Fruit fly (Drosophila melanogaster) whole organism, embryonic: ENCODE results near the gene CG12880.

ENCODE experiments used
- BEAF-32 ChIP-seq: fragments of 200-800 bp; sonication (Bioruptor generic); optimal IDR thresholded peaks from 3 replicates; lab custom pipeline; 2017; ENCODE audit warnings: missing biosample characterization, missing genetic modification characterization, mild to moderate bottlenecking, moderate library complexity, missing genetic modification reagents
- CG13775 ChIP-seq: fragments of 200-800 bp; sonication (Bioruptor generic); optimal IDR thresholded peaks from 3 replicates; lab custom pipeline; 2017; ENCODE audit warnings: missing biosample characterization, mild to moderate bottlenecking, missing genetic modification characterization
- CG15479 ChIP-seq: fragments of 200-800 bp; sonication (Bioruptor generic); optimal IDR thresholded peaks from 3 replicates; lab custom pipeline; 2019; ENCODE audit warnings: missing biosample characterization, mild to moderate bottlenecking, missing genetic modification characterization, moderate library complexity
- CG15514 ChIP-seq: fragments of 200-800 bp; sonication (Bioruptor generic); optimal IDR thresholded peaks from 3 replicates; lab custom pipeline; 2017; ENCODE audit warnings: missing biosample characterization, missing genetic modification characterization, mild to moderate bottlenecking, moderate library complexity, missing genetic modification reagents
- CG1603 ChIP-seq: fragments of 200-800 bp; sonication (Bioruptor generic); optimal IDR thresholded peaks from 2 replicates; lab custom pipeline; 2019; ENCODE audit warnings: missing biosample characterization, mild to moderate bottlenecking, missing genetic modification characterization, moderate library complexity
- CG17912 ChIP-seq: fragments of 200-800 bp; sonication (Bioruptor generic); optimal IDR thresholded peaks from 2 replicates; lab custom pipeline; 2018; ENCODE audit warnings: missing biosample characterization, mild to moderate bottlenecking, missing genetic modification characterization
- CG18599 ChIP-seq: fragments of 200-800 bp; sonication (Bioruptor generic); optimal IDR thresholded peaks from 3 replicates; lab custom pipeline; 2017; ENCODE audit warnings: missing biosample characterization, missing genetic modification characterization, mild to moderate bottlenecking, moderate library complexity, missing genetic modification reagents
- CG31224 ChIP-seq: fragments of 200-800 bp; sonication (Bioruptor generic); IDR thresholded peaks from 2 replicates; pipeline ENCODE4 v1.3.6; 2022; ENCODE audit warnings: missing biosample characterization, missing genetic modification characterization
- CG3407 ChIP-seq: fragments of 200-800 bp; sonication (Bioruptor generic); optimal IDR thresholded peaks from 2 replicates; lab custom pipeline; 2018; ENCODE audit warnings: missing biosample characterization, mild to moderate bottlenecking, missing genetic modification characterization
- CG3995 ChIP-seq: fragments of 200-800 bp; sonication (Bioruptor generic); optimal IDR thresholded peaks from 3 replicates; lab custom pipeline; 2016; ENCODE audit warnings: missing biosample characterization, missing genetic modification characterization
- CG42726 ChIP-seq: fragments of 200-800 bp; sonication (Bioruptor generic); IDR thresholded peaks from 2 replicates; pipeline ENCODE4 v1.3.6; 2022; ENCODE audit warnings: missing biosample characterization, missing genetic modification characterization; ENCODE audit not compliant: partially characterized antibody
- CG4617 ChIP-seq: fragments of 200-800 bp; sonication (Bioruptor generic); optimal IDR thresholded peaks from 3 replicates; lab custom pipeline; 2016; ENCODE audit warnings: missing biosample characterization, missing genetic modification characterization, borderline replicate concordance
- CG5953 ChIP-seq: fragments of 200-800 bp; sonication (Bioruptor generic); IDR thresholded peaks from 2 replicates; pipeline ENCODE4 v1.3.6; 2022; ENCODE audit warnings: missing biosample characterization, missing genetic modification characterization
- CG8478 ChIP-seq: fragments of >200 bp; optimal IDR thresholded peaks from 2 replicates; lab custom pipeline; 2018
- CG9797 ChIP-seq: fragments of 200-800 bp; sonication (Bioruptor generic); optimal IDR thresholded peaks from 3 replicates; lab custom pipeline; 2018; ENCODE audit warnings: missing biosample characterization, mild to moderate bottlenecking, missing genetic modification characterization
- CTCF ChIP-seq: fragments of 200-800 bp; sonication (Bioruptor generic); optimal IDR thresholded peaks from 2 replicates; lab custom pipeline; 2017; ENCODE audit warnings: missing biosample characterization, mild to moderate bottlenecking, missing genetic modification characterization, moderate library complexity
- Dll ChIP-seq: fragments of 200-800 bp; sonication (Bioruptor generic); IDR thresholded peaks from 4 replicates; pipeline ENCODE4 v1.3.6; 2022; ENCODE audit warnings: missing biosample characterization, missing genetic modification characterization; ENCODE audit not compliant: partially characterized antibody
- Dp ChIP-seq: fragments of 200-800 bp; sonication (Bioruptor generic); optimal IDR thresholded peaks from 2 replicates; lab custom pipeline; 2018; ENCODE audit warnings: missing biosample characterization, mild to moderate bottlenecking, missing genetic modification characterization, moderate library complexity
- E2f2 ChIP-seq: fragments of 200-800 bp; sonication (Bioruptor generic); IDR thresholded peaks from 2 replicates; pipeline ENCODE4 v1.3.6; 2022; ENCODE audit warnings: missing biosample characterization, missing genetic modification characterization
- Gug ChIP-seq: fragments of 200-800 bp; sonication (Bioruptor generic); IDR thresholded peaks from 4 replicates; pipeline ENCODE4 v1.3.6; 2022; ENCODE audit warnings: missing biosample characterization, missing genetic modification characterization
- H2.0 ChIP-seq: fragments of 200-800 bp; sonication (Bioruptor generic); IDR thresholded peaks from 2 replicates; pipeline ENCODE4 v1.3.6; 2022; ENCODE audit warnings: missing biosample characterization, missing genetic modification characterization
- MBD-R2 ChIP-seq: fragments of 200-800 bp; sonication (Bioruptor generic); IDR thresholded peaks from 2 replicates; pipeline ENCODE4 v1.3.6; 2022; ENCODE audit warnings: missing biosample characterization, missing genetic modification characterization
- MESR4 ChIP-seq: fragments of 200-800 bp; sonication (Bioruptor generic); optimal IDR thresholded peaks from 2 replicates; lab custom pipeline; 2018; ENCODE audit warnings: missing biosample characterization, mild to moderate bottlenecking, missing genetic modification characterization, moderate library complexity
- Nf-YC ChIP-seq: fragments of 200-800 bp; optimal IDR thresholded peaks from 3 replicates; lab custom pipeline; 2019; ENCODE audit warnings: missing biosample characterization, mild to moderate bottlenecking, missing genetic modification characterization, moderate library complexity
- Sin3A ChIP-seq: fragments of >200 bp; optimal IDR thresholded peaks from 2 replicates; lab custom pipeline; 2018
- Sox102F ChIP-seq: fragments of 200-800 bp; sonication (Bioruptor generic); optimal IDR thresholded peaks from 2 replicates; lab custom pipeline; 2018; ENCODE audit warnings: missing biosample characterization, mild to moderate bottlenecking, missing genetic modification characterization, moderate library complexity
- Sry-β ChIP-seq: fragments of 200-800 bp; sonication (Bioruptor generic); optimal IDR thresholded peaks from 2 replicates; lab custom pipeline; 2018; ENCODE audit warnings: missing biosample characterization, mild to moderate bottlenecking, missing genetic modification characterization, moderate library complexity
- Vsx1 ChIP-seq: fragments of 200-800 bp; sonication (Bioruptor generic); optimal IDR thresholded peaks from 2 replicates; lab custom pipeline; 2017; ENCODE audit warnings: missing biosample characterization, mild to moderate bottlenecking, missing genetic modification characterization, missing genetic modification reagents
- YL-1 ChIP-seq: fragments of 200-800 bp; sonication (Bioruptor generic); optimal IDR thresholded peaks from 3 replicates; lab custom pipeline; 2017; ENCODE audit warnings: missing biosample characterization, mild to moderate bottlenecking, missing genetic modification characterization
- ab ChIP-seq: fragments of 200-800 bp; sonication (Bioruptor generic); optimal IDR thresholded peaks from 2 replicates; lab custom pipeline; 2016; ENCODE audit warnings: missing biosample characterization, missing genetic modification characterization
- dmrt99B ChIP-seq: fragments of 200-800 bp; sonication (Bioruptor generic); optimal IDR thresholded peaks from 2 replicates; lab custom pipeline; 2018; ENCODE audit warnings: missing biosample characterization, mild to moderate bottlenecking, missing genetic modification characterization, moderate library complexity
- ewg ChIP-seq: fragments of 200-800 bp; sonication (Bioruptor generic); optimal IDR thresholded peaks from 3 replicates; lab custom pipeline; 2017; ENCODE audit warnings: mild to moderate bottlenecking, missing biosample characterization, missing genetic modification reagents, missing genetic modification characterization
- eyg ChIP-seq: fragments of 200-800 bp; sonication (Bioruptor generic); optimal IDR thresholded peaks from 3 replicates; lab custom pipeline; 2016; ENCODE audit warnings: missing biosample characterization, missing genetic modification characterization
- fd96Cb ChIP-seq: fragments of 200-800 bp; sonication (Bioruptor generic); optimal IDR thresholded peaks from 2 replicates; lab custom pipeline; 2018; ENCODE audit warnings: missing biosample characterization, mild to moderate bottlenecking, missing genetic modification characterization, moderate library complexity
- gfzf ChIP-seq: fragments of 200-800 bp; sonication (Bioruptor generic); optimal IDR thresholded peaks from 2 replicates; lab custom pipeline; 2016; ENCODE audit warnings: missing biosample characterization, mild to moderate bottlenecking, missing genetic modification characterization, moderate library complexity
- kah ChIP-seq: fragments of 200-800 bp; sonication (Bioruptor generic); optimal IDR thresholded peaks from 2 replicates; lab custom pipeline; 2018; ENCODE audit warnings: missing biosample characterization, mild to moderate bottlenecking, missing genetic modification characterization
- lola ChIP-seq, 3 experiments: fragments of >200 bp in 2 of 3; fragments of 200-800 bp in 1 of 3; sonication (Bioruptor generic) in 1 of 3; optimal IDR thresholded peaks; 2 replicates each; lab custom pipeline; 2017 to 2019; ENCODE audit warnings: missing biosample characterization in 3 of 3, missing genetic modification characterization in 3 of 3, mild to moderate bottlenecking in 1 of 3, moderate library complexity in 1 of 3
- mam ChIP-seq: fragments of 200-800 bp; sonication (Bioruptor generic); optimal IDR thresholded peaks from 3 replicates; lab custom pipeline; 2016; ENCODE audit warnings: missing biosample characterization, missing genetic modification characterization
- pzg ChIP-seq: fragments of 200-800 bp; sonication (Bioruptor generic); optimal IDR thresholded peaks from 3 replicates; lab custom pipeline; 2018; ENCODE audit warnings: missing biosample characterization, mild to moderate bottlenecking, missing genetic modification characterization, moderate library complexity
- ranshi ChIP-seq: fragments of 200-800 bp; sonication (Bioruptor generic); IDR thresholded peaks from 2 replicates; pipeline ENCODE4 v1.3.6; 2022; ENCODE audit warnings: missing biosample characterization, missing genetic modification characterization
- sens ChIP-seq: fragments of 200-800 bp; sonication (Bioruptor generic); peaks from one replicate; lab custom pipeline; 2016; ENCODE audit warnings: missing biosample characterization, missing genetic modification characterization
- sisA ChIP-seq: fragments of 200-800 bp; sonication (Bioruptor generic); IDR thresholded peaks from 2 replicates; pipeline ENCODE4 v1.3.6; 2022; ENCODE audit warnings: missing biosample characterization, missing genetic modification characterization
- trem ChIP-seq: fragments of 200-800 bp; optimal IDR thresholded peaks from 3 replicates; lab custom pipeline; 2019; ENCODE audit warnings: missing biosample characterization, mild to moderate bottlenecking, missing genetic modification characterization, moderate library complexity
- twi ChIP-seq: fragments of 200-800 bp; optimal IDR thresholded peaks from 2 replicates; lab custom pipeline; 2019; ENCODE audit warnings: missing biosample characterization, mild to moderate bottlenecking, missing genetic modification characterization, moderate library complexity
- unc-4 ChIP-seq: fragments of 200-800 bp; sonication (Bioruptor generic); IDR thresholded peaks from 2 replicates; pipeline ENCODE4 v1.3.6; 2022; ENCODE audit warnings: missing biosample characterization, missing genetic modification characterization; ENCODE audit not compliant: partially characterized antibody
- vvl ChIP-seq: fragments of 200-800 bp; sonication (Bioruptor generic); IDR thresholded peaks from 2 replicates; pipeline ENCODE4 v1.3.6; 2022; ENCODE audit warnings: missing biosample characterization, missing genetic modification characterization

CG12880 gene

DNA sequence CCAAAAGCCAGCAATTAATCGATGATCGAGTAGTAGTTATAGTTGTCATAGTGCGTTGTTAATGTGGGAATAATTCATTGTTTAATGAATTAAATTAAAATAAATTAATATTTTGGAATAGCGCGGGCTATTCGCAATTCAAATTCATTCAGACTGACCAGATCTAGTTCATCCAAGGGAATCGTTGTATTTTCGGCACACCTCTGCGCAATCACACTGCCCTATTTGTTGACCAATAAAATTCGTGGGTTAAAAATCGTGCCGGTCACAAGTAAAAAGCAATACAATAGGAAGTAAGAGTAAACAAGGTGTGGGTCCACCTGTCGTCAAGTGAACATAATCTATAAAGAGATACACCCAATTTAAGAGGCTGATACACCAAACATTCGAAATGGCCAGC lies 6.7 kb upstream of the CG12880 start, which contains the start of gene CG12883 (continued):
- TF ChIP-seq CG3995 (GFP tag; lab: Kevin White, UChicago), result no peak
- no peak for TF ChIP-seq eyg
- TF ChIP-seq unc-4, result 0 out of 2 replicates have a peak, but pooled peaks have one; percentile 33
- peak; percentile 54; the same call in 1 of the 2 replicates for TF ChIP-seq vvl (GFP tag; lab: Robert Waterston, UW)
- TF ChIP-seq CG15514, result peak; percentile 52
- TF ChIP-seq Sox102F (GFP tag; lab: Kevin White, UChicago), result no peak
- peak; percentile 84 for TF ChIP-seq Nf-YC
- peak; percentile 46 for TF ChIP-seq MESR4

DNA sequence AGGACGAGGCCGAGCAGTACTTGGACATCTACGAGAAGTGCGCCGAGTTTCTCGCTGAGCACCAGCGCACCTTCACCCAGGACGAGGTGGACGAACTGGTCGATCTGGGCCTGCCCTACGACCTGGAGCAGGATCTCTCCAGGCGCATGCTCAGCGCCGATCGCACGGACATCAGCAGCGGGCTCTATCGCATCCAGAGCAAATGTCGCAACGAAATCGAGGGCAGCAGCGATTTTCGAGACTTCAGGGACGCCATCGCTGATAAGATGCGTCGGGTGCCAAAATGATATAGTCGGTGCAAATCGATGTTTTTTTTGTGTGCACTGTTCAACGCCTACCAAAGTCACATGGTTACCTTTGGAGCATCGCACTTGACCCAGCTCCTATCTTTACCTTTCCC lies 6.1 kb upstream of the CG12880 start:
- TF ChIP-seq fd96Cb (tag; lab: Kevin White, UChicago) (no peak), mam (GFP tag; lab: Kevin White, UChicago) (no peak), CG17912 (GFP tag; lab: Kevin White, UChicago) (no peak), twi (tag; lab: Kevin White, UChicago) (no peak), sisA (no peak), CG15479 (GFP tag; lab: Kevin White, UChicago) (no peak), sens (GFP tag; lab: Kevin White, UChicago) (no peak), Sry-β (no peak), H2.0 (no peak), Gug (GFP tag; lab: Robert Waterston, UW) (no peak), CG8478 (peak; percentile 52), CTCF (GFP tag; lab: Kevin White, UChicago) (no peak), ewg (GFP tag; lab: Kevin White, UChicago) (no peak), kah (GFP tag; lab: Kevin White, UChicago) (no peak), CG5953 (GFP tag; lab: Robert Waterston, UW) (0 out of 2 replicates have a peak, but pooled peaks have one; percentile 27)

DNA sequence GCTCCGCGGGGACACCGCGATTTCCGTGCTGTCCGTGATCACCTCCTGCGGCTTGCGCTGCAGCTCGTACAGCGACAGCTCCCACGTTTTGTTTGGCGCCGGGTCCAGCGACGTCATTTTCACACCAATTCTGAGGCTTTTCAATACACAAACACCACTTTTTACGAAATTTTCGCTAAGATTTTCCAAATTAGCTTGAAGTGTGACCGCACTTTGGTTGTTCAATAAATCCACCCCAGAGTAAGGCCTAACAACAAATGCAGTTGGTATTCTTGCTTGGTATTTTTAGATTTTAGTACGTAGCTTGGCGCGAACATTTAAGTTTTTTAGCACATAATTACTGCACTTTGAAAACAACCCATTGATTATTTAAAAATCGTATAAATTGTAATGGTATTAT lies 4.0 kb upstream of the CG12880 start, which contains the start of gene Sce:
Gene Sce, minus strand, starts transcription at position 231 of the 400 bp plus-strand sequence.
- TF ChIP-seq dmrt99B (no peak), MBD-R2 (GFP tag; lab: Robert Waterston, UW) (peak; percentile 63), pzg (GFP tag; lab: Kevin White, UChicago) (peak; percentile 71), CG31224 (no peak), YL-1 (GFP tag; lab: Kevin White, UChicago) (peak; percentile 38), CG9797 (peak; percentile 61), Sin3A (lab: Kevin White, UChicago) (peak; percentile 0), CG3407 (GFP tag; lab: Kevin White, UChicago) (no peak), Dll (GFP tag; lab: Robert Waterston, UW) (0 out of 4 replicates have a peak, but pooled peaks have one; percentile 13), CG18599 (no peak), gfzf (GFP tag; lab: Kevin White, UChicago) (peak; percentile 85), ab (GFP tag; lab: Kevin White, UChicago) (no peak), CG4617 (GFP tag; lab: Kevin White, UChicago) (peak; percentile 79), CG13775 (no peak), lola (GFP tag; optimal IDR thresholded peaks at IDR 0.05; lab: Kevin White, UChicago) (no peak), CG1603 (peak; percentile 37), trem (peak; percentile 14), BEAF-32 (GFP tag; lab: Kevin White, UChicago) (peak; percentile 3), E2f2 (peak; percentile 94), Dp (GFP tag; lab: Kevin White, UChicago) (peak; percentile 92), CG8478 (no peak), CG42726 (GFP tag; lab: Robert Waterston, UW) (no peak), Vsx1 (GFP tag; lab: Kevin White, UChicago) (peak; percentile 99), MESR4 (peak; percentile 91), ranshi (GFP tag; lab: Robert Waterston, UW) (no peak)
